Fruit fly (Drosophila melanogaster) whole organism: ENCODE data around the gene klg.

Source experiments
- Dll ChIP-seq: fragments of >200 bp; optimal IDR thresholded peaks from 2 replicates; lab custom pipeline; 2017
- EcR ChIP-seq, 2 experiments: fragments of >200 bp; optimal IDR thresholded peaks; 2 replicates each; lab custom pipeline; 2017; ENCODE audit warnings: missing biosample characterization in 2 of 2, missing genetic modification characterization in 2 of 2, missing genetic modification reagents in 2 of 2
- pan ChIP-seq: fragments of >200 bp; optimal IDR thresholded peaks from 2 replicates; lab custom pipeline; 2017
- usp ChIP-seq: fragments of >200 bp; optimal IDR thresholded peaks from 2 replicates; lab custom pipeline; 2017; ENCODE audit warnings: missing biosample characterization, missing genetic modification characterization, mixed read lengths

DNA sequence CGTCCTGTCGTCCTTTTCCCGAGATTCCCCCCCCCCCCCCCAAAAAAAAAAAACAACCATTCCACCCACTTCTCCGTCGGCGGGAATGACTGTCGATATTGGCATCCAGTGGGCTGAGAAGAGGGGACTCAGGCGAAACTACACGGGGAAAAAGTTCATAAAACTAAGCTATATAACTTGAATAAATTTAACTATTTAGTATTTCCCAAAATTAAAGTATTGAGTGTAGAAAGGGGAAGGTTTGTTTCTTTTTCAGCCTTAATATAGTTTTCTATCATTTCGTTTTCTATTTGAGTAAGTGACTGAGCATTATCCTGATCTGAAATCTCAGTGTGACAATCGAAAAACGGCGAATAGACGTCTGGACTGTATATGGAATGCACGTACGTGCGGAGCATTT, 7.4 kb upstream of the klg start:
- no peak for TF ChIP-seq EcR (GFP tag; optimal IDR thresholded peaks at IDR 0.05; lab: Kevin White, UChicago)
- no peak for TF ChIP-seq pan
- no peak for TF ChIP-seq Dll
- no peak for TF ChIP-seq usp (GFP tag; lab: Kevin White, UChicago)
